Worm (Caenorhabditis elegans): ENCODE data around the gene gadr-4.

gadr-4 gene

ce11 chrII:4098759-4099158, 36.4 kb upstream of the gadr-4 start:
- TF ChIP-seq ztf-11 (tag; optimal IDR thresholded peaks at IDR 0.05) (no peak), C34F6.9 (tag; optimal IDR thresholded peaks at IDR 0.05) (no peak), dmd-4 (tag; optimal IDR thresholded peaks at IDR 0.05) (no peak), elt-3 (tag; optimal IDR thresholded peaks at IDR 0.05) (no peak), ztf-4 (tag; optimal IDR thresholded peaks at IDR 0.05) (no peak), mbf-1 (tag; optimal IDR thresholded peaks at IDR 0.05) (no peak), nhr-237 (tag; optimal IDR thresholded peaks at IDR 0.05) (no peak), nhr-21 (tag; optimal IDR thresholded peaks at IDR 0.05) (no peak), peb-1 (tag; optimal IDR thresholded peaks at IDR 0.05) (no peak), crh-2 (tag; optimal IDR thresholded peaks at IDR 0.05) (no peak), mdl-1 (tag; optimal IDR thresholded peaks at IDR 0.05) (no peak), elt-1 (tag; optimal IDR thresholded peaks at IDR 0.05) (no peak), nhr-12 (tag; optimal IDR thresholded peaks at IDR 0.05) (no peak), blmp-1 (tag; optimal IDR thresholded peaks at IDR 0.05; ENCODE audit: insufficient read depth) (no peak), F13H6.1 (tag; optimal IDR thresholded peaks at IDR 0.05) (no peak), lin-13 (GFP tag; optimal IDR thresholded peaks at IDR 0.05) (no peak), ceh-82 (tag; optimal IDR thresholded peaks at IDR 0.05) (no peak), lin-11 (tag; optimal IDR thresholded peaks at IDR 0.05) (no peak), skn-1 (tag; optimal IDR thresholded peaks at IDR 0.05) (no peak), nhr-10 (tag; optimal IDR thresholded peaks at IDR 0.05) (no peak)

- TF ChIP-seq sem-4 (tag; optimal IDR thresholded peaks at IDR 0.05) (no peak), lsy-2 (tag; optimal IDR thresholded peaks at IDR 0.05) (peak; percentile 2 to 88), nhr-25 (tag; optimal IDR thresholded peaks at IDR 0.05) (no peak), sma-3 (GFP tag; optimal IDR thresholded peaks at IDR 0.05) (peak; percentile 32), mdl-1 (tag; optimal IDR thresholded peaks at IDR 0.05) (no peak), nhr-23 (tag; optimal IDR thresholded peaks at IDR 0.05) (no peak), nhr-21 (tag; optimal IDR thresholded peaks at IDR 0.05) (peak; percentile 57), ama-1 (optimal IDR thresholded peaks at IDR 0.05) (peak; percentile 68), sma-9 (GFP tag; optimal IDR thresholded peaks at IDR 0.05) (peak; percentile 32), sma-9 (tag; optimal IDR thresholded peaks at IDR 0.05) (no peak)
Measured at ce11 chrII:4094030-4094846, 31.9 kb upstream of the gadr-4 start.

- TF ChIP-seq lin-39 (tag; optimal IDR thresholded peaks at IDR 0.05), result no peak
- TF ChIP-seq lsy-2 (tag; optimal IDR thresholded peaks at IDR 0.05), result peak in 1 of 2 experiments; percentile 13
Measured at ce11 chrII:4092502-4092901, 30.1 kb upstream of the gadr-4 start.

DNA sequence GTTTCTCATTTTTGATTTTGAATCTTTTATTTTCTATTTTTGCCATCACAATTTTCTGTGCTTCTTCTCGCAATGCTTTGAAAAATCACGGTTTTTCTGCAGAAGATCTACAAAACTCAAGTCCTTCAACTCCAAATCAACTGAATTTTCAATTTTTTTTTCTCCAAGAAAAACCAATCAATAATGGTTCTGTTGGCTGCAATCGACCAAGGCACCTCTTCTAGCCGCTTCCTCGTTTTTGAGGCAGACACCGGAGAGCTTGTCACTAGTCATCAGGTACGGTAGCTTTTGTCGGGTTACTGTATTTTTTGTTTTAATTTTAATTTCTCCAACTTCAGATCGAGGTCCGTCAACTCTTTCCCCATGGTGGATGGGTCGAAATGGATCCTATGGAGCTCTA, 29.5 kb upstream of the gadr-4 start, which contains the start of gene R11F4.1:
R11F4.1 (plus strand) TSS at position 103 of the 400 bp plus-strand sequence.
- TF ChIP-seq nhr-11 (tag; optimal IDR thresholded peaks at IDR 0.05) (no peak), nhr-12 (tag; optimal IDR thresholded peaks at IDR 0.05) (no peak), lsy-2 (tag; optimal IDR thresholded peaks at IDR 0.05) (no peak), alr-1 (tag; optimal IDR thresholded peaks at IDR 0.05) (no peak), ztf-1 (GFP tag; conservative IDR thresholded peaks at IDR 0.05) (no peak), nhr-77 (tag; optimal IDR thresholded peaks at IDR 0.05) (no peak), crh-2 (tag; optimal IDR thresholded peaks at IDR 0.05) (no peak), unc-39 (tag; optimal IDR thresholded peaks at IDR 0.05) (no peak), snpc-4 (tag; optimal IDR thresholded peaks at IDR 0.05) (no peak), egl-27 (tag; optimal IDR thresholded peaks at IDR 0.05) (no peak), blmp-1 (tag; optimal IDR thresholded peaks at IDR 0.05; ENCODE audit: insufficient read depth) (no peak), ama-1 (optimal IDR thresholded peaks at IDR 0.05) (no peak), sem-4 (tag; optimal IDR thresholded peaks at IDR 0.05) (no peak)

DNA sequence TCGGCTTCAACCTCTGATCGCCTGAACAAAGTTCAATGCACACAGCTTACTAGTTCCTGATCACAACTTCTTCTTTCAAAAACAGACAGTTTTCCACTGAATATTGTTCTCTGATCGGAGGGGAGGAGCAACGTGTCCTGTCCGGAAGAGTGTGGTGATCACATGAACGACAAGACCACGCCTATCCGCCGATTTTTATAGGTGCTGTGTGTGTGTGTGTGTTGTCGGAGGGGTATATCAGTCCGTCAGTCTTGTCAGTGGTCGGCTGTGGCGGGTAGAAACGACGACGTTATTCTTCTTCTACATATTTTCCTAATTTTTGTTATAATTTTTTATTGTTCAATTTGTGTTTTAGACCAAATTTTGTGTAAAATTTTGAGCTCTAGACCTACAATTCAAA, 28.4 kb upstream of the gadr-4 start:
- TF ChIP-seq ceh-82 (tag; optimal IDR thresholded peaks at IDR 0.05), result no peak
- peak; percentile 18 for TF ChIP-seq gmeb-1 (tag; optimal IDR thresholded peaks at IDR 0.05)
- peak; percentile 47 for TF ChIP-seq nhr-129 (tag; optimal IDR thresholded peaks at IDR 0.05)
- TF ChIP-seq lin-11 (tag; optimal IDR thresholded peaks at IDR 0.05), result no peak
- TF ChIP-seq C34F6.9 (tag; optimal IDR thresholded peaks at IDR 0.05), result no peak
- no peak for TF ChIP-seq mab-5 (tag; optimal IDR thresholded peaks at IDR 0.05)
- peak; percentile 6 for TF ChIP-seq sma-3 (GFP tag; optimal IDR thresholded peaks at IDR 0.05)
- no peak for TF ChIP-seq zag-1 (tag; optimal IDR thresholded peaks at IDR 0.05)
- TF ChIP-seq nhr-21 (tag; optimal IDR thresholded peaks at IDR 0.05), result peak; percentile 54
- peak; percentile 85 for TF ChIP-seq sma-9 (GFP tag; optimal IDR thresholded peaks at IDR 0.05)
- TF ChIP-seq sma-9 (tag; optimal IDR thresholded peaks at IDR 0.05), result no peak
- TF ChIP-seq unc-55 (GFP tag; optimal IDR thresholded peaks at IDR 0.05), result no peak
- TF ChIP-seq dmd-4 (tag; optimal IDR thresholded peaks at IDR 0.05), result no peak
- TF ChIP-seq nhr-6 (tag; optimal IDR thresholded peaks at IDR 0.05), result no peak
- no peak for TF ChIP-seq sem-4 (tag; optimal IDR thresholded peaks at IDR 0.05)
- peak; percentile 59 for TF ChIP-seq ama-1 (optimal IDR thresholded peaks at IDR 0.05)

Data from whole organism, L2 larva.